Fruit fly (Drosophila melanogaster) whole organism, embryonic: ENCODE data around the gene RpS14a.

Experiments
- Asciz ChIP-seq: fragments of 200-800 bp; sonication (Bioruptor generic); optimal IDR thresholded peaks from 2 replicates; lab custom pipeline; 2017; ENCODE audit warnings: missing biosample characterization, mild to moderate bottlenecking, missing genetic modification characterization, missing genetic modification reagents
- Atf-2 ChIP-seq: fragments of 200-800 bp; sonication (Bioruptor generic); optimal IDR thresholded peaks from 2 replicates; lab custom pipeline; 2016; ENCODE audit warnings: missing biosample characterization, missing genetic modification characterization
- Blimp-1 ChIP-seq: fragments of 200-800 bp; sonication (Bioruptor generic); optimal IDR thresholded peaks from 3 replicates; lab custom pipeline; 2018; ENCODE audit warnings: missing biosample characterization, missing genetic modification characterization, mild to moderate bottlenecking, moderate library complexity, missing genetic modification reagents
- C15 ChIP-seq: fragments of 200-800 bp; sonication (Bioruptor generic); IDR thresholded peaks from 3 replicates; pipeline ENCODE4 v1.3.6; 2022; ENCODE audit warnings: missing biosample characterization, missing genetic modification characterization
- CG1024 ChIP-seq: fragments of 200-800 bp; sonication (Bioruptor generic); IDR thresholded peaks from 2 replicates; pipeline ENCODE4 v1.3.6; 2022; ENCODE audit warnings: missing biosample characterization, missing genetic modification characterization
- CG10267 ChIP-seq: fragments of 200-800 bp; sonication (Bioruptor generic); optimal IDR thresholded peaks from 2 replicates; lab custom pipeline; 2018; ENCODE audit warnings: missing biosample characterization, mild to moderate bottlenecking, missing genetic modification characterization, moderate library complexity
- CG1233 ChIP-seq: fragments of 200-800 bp; sonication (Bioruptor generic); optimal IDR thresholded peaks from 4 replicates; lab custom pipeline; 2018; ENCODE audit warnings: missing biosample characterization, mild to moderate bottlenecking, missing genetic modification characterization
- CG12769 ChIP-seq: fragments of 200-800 bp; sonication (Bioruptor generic); optimal IDR thresholded peaks from 2 replicates; lab custom pipeline; 2019; ENCODE audit warnings: missing biosample characterization, mild to moderate bottlenecking, missing genetic modification characterization, moderate library complexity
- CG13296 ChIP-seq: fragments of 200-800 bp; sonication (Bioruptor generic); optimal IDR thresholded peaks from 3 replicates; lab custom pipeline; 2018; ENCODE audit warnings: missing biosample characterization, mild to moderate bottlenecking, missing genetic modification characterization
- CG14050 ChIP-seq: fragments of 200-800 bp; sonication (Bioruptor generic); IDR thresholded peaks from 3 replicates; pipeline ENCODE4 v1.3.6; 2022; ENCODE audit warnings: missing biosample characterization, missing genetic modification characterization
- CG14441 ChIP-seq: fragments of 200-800 bp; sonication (Bioruptor generic); IDR thresholded peaks from 2 replicates; pipeline ENCODE4 v1.3.6; 2022; ENCODE audit warnings: missing biosample characterization, missing genetic modification characterization
- CG17361 ChIP-seq: fragments of 200-800 bp; sonication (Bioruptor generic); IDR thresholded peaks from 3 replicates; pipeline ENCODE4 v1.3.6; 2022; ENCODE audit warnings: missing biosample characterization, missing genetic modification characterization
- CG2120 ChIP-seq: fragments of 200-800 bp; sonication (Bioruptor generic); optimal IDR thresholded peaks from 3 replicates; lab custom pipeline; 2016; ENCODE audit warnings: missing biosample characterization, missing genetic modification characterization
- CG3163 ChIP-seq: fragments of 200-800 bp; sonication (Bioruptor generic); optimal IDR thresholded peaks from 3 replicates; lab custom pipeline; 2016; ENCODE audit warnings: missing biosample characterization, missing genetic modification characterization
- CG32532 ChIP-seq: fragments of 200-800 bp; sonication (Bioruptor generic); IDR thresholded peaks from 2 replicates; pipeline ENCODE4 v1.3.6; 2022; ENCODE audit warnings: missing biosample characterization, missing genetic modification characterization
- CG42726 ChIP-seq: fragments of 200-800 bp; sonication (Bioruptor generic); IDR thresholded peaks from 2 replicates; pipeline ENCODE4 v1.3.6; 2022; ENCODE audit warnings: missing biosample characterization, missing genetic modification characterization; ENCODE audit not compliant: partially characterized antibody
- CG4707 ChIP-seq: fragments of 200-800 bp; sonication (Bioruptor generic); optimal IDR thresholded peaks from 2 replicates; lab custom pipeline; 2018; ENCODE audit warnings: missing biosample characterization, mild to moderate bottlenecking, missing genetic modification characterization, moderate library complexity
- CG4854 ChIP-seq: fragments of 200-800 bp; sonication (Bioruptor generic); optimal IDR thresholded peaks from 2 replicates; lab custom pipeline; 2016; ENCODE audit warnings: missing biosample characterization, missing genetic modification characterization, inconsistent platforms
- CG8388 ChIP-seq: fragments of 200-800 bp; sonication (Bioruptor generic); optimal IDR thresholded peaks from 2 replicates; lab custom pipeline; 2019; ENCODE audit warnings: missing biosample characterization, mild to moderate bottlenecking, missing genetic modification characterization, moderate library complexity
- CG9215 ChIP-seq: fragments of 200-800 bp; sonication (Bioruptor generic); IDR thresholded peaks from 2 replicates; pipeline ENCODE4 v1.3.6; 2022; ENCODE audit warnings: missing biosample characterization, missing genetic modification characterization
- Dip2 ChIP-seq: fragments of 200-800 bp; sonication (Bioruptor generic); IDR thresholded peaks from 2 replicates; pipeline ENCODE4 v1.3.6; 2022; ENCODE audit warnings: missing biosample characterization, missing genetic modification characterization
- Dll ChIP-seq: fragments of 200-800 bp; sonication (Bioruptor generic); IDR thresholded peaks from 4 replicates; pipeline ENCODE4 v1.3.6; 2022; ENCODE audit warnings: missing biosample characterization, missing genetic modification characterization; ENCODE audit not compliant: partially characterized antibody
- Dp ChIP-seq: fragments of 200-800 bp; sonication (Bioruptor generic); optimal IDR thresholded peaks from 2 replicates; lab custom pipeline; 2018; ENCODE audit warnings: missing biosample characterization, mild to moderate bottlenecking, missing genetic modification characterization, moderate library complexity
- Dref ChIP-seq: fragments of 200-800 bp; sonication (Bioruptor generic); IDR thresholded peaks from 2 replicates; pipeline ENCODE4 v1.3.6; 2022; ENCODE audit warnings: missing biosample characterization, missing genetic modification characterization
- HLH4C ChIP-seq: fragments of 200-800 bp; sonication (Bioruptor generic); IDR thresholded peaks from 3 replicates; pipeline ENCODE4 v1.3.6; 2022; ENCODE audit warnings: missing biosample characterization, missing genetic modification characterization; ENCODE audit not compliant: partially characterized antibody
- HmgZ ChIP-seq: fragments of 200-800 bp; sonication (Bioruptor generic); optimal IDR thresholded peaks from 2 replicates; lab custom pipeline; 2018; ENCODE audit warnings: missing biosample characterization, mild to moderate bottlenecking, missing genetic modification characterization
- Hmr ChIP-seq: fragments of 200-800 bp; sonication (Bioruptor generic); optimal IDR thresholded peaks from 3 replicates; lab custom pipeline; 2017; ENCODE audit warnings: mild to moderate bottlenecking, missing biosample characterization, missing genetic modification reagents, missing genetic modification characterization
- Hmx ChIP-seq: fragments of 200-800 bp; sonication (Bioruptor generic); optimal IDR thresholded peaks from 2 replicates; lab custom pipeline; 2016; ENCODE audit warnings: missing biosample characterization, missing genetic modification characterization
- YL-1 ChIP-seq: fragments of 200-800 bp; sonication (Bioruptor generic); optimal IDR thresholded peaks from 3 replicates; lab custom pipeline; 2017; ENCODE audit warnings: missing biosample characterization, mild to moderate bottlenecking, missing genetic modification characterization
- abd-A ChIP-seq: fragments of 200-800 bp; sonication (Bioruptor generic); optimal IDR thresholded peaks from 3 replicates; lab custom pipeline; 2019; ENCODE audit warnings: missing biosample characterization, mild to moderate bottlenecking, missing genetic modification characterization, moderate library complexity
- al ChIP-seq: fragments of 200-800 bp; sonication (Bioruptor generic); IDR thresholded peaks from 2 replicates; pipeline ENCODE4 v1.3.6; 2022; ENCODE audit warnings: missing biosample characterization, missing genetic modification characterization
- amos ChIP-seq: fragments of 200-800 bp; sonication (Bioruptor generic); IDR thresholded peaks from 2 replicates; pipeline ENCODE4 v1.3.6; 2022; ENCODE audit warnings: missing biosample characterization, missing genetic modification characterization; ENCODE audit not compliant: partially characterized antibody
- az2 ChIP-seq: fragments of 200-800 bp; sonication (Bioruptor generic); optimal IDR thresholded peaks from 3 replicates; lab custom pipeline; 2016; ENCODE audit warnings: missing biosample characterization, missing genetic modification characterization
- bab2 ChIP-seq: fragments of 200-800 bp; sonication (Bioruptor generic); optimal IDR thresholded peaks from 2 replicates; lab custom pipeline; 2016; ENCODE audit warnings: missing biosample characterization, missing genetic modification characterization
- chif ChIP-seq, 2 experiments: fragments of 200-800 bp; sonication (Bioruptor generic); optimal IDR thresholded peaks; 3 replicates each; lab custom pipeline; 2016; ENCODE audit warnings: missing biosample characterization in 2 of 2, missing genetic modification characterization in 2 of 2
- da ChIP-seq: fragments of 200-800 bp; sonication (Bioruptor generic); optimal IDR thresholded peaks from 2 replicates; lab custom pipeline; 2016; ENCODE audit warnings: missing biosample characterization, missing genetic modification characterization
- emc ChIP-seq: fragments of 200-800 bp; sonication (Bioruptor generic); optimal IDR thresholded peaks from 2 replicates; lab custom pipeline; 2016; ENCODE audit warnings: missing biosample characterization, missing genetic modification characterization
- eve ChIP-seq, 2 experiments: fragments of >200 bp; optimal IDR thresholded peaks; 2 replicates each; lab custom pipeline; 2017; ENCODE audit warnings: missing biosample characterization in 2 of 2, missing genetic modification characterization in 2 of 2
- exex ChIP-seq: fragments of 200-800 bp; sonication (Bioruptor generic); optimal IDR thresholded peaks from 4 replicates; lab custom pipeline; 2018; ENCODE audit warnings: missing biosample characterization, mild to moderate bottlenecking, missing genetic modification characterization, moderate library complexity
- eyg ChIP-seq: fragments of 200-800 bp; sonication (Bioruptor generic); optimal IDR thresholded peaks from 3 replicates; lab custom pipeline; 2016; ENCODE audit warnings: missing biosample characterization, missing genetic modification characterization
- fru ChIP-seq: fragments of >200 bp; optimal IDR thresholded peaks from 2 replicates; lab custom pipeline; 2017
- grn ChIP-seq: fragments of 200-800 bp; sonication (Bioruptor generic); optimal IDR thresholded peaks from 3 replicates; lab custom pipeline; 2017; ENCODE audit warnings: missing biosample characterization, missing genetic modification characterization
- hbn ChIP-seq: fragments of 200-800 bp; sonication (Bioruptor generic); IDR thresholded peaks from 2 replicates; pipeline ENCODE4 v1.3.6; 2022; ENCODE audit warnings: missing biosample characterization, missing genetic modification characterization; ENCODE audit not compliant: partially characterized antibody
- lmd ChIP-seq: fragments of 200-800 bp; sonication (Bioruptor generic); IDR thresholded peaks from 2 replicates; pipeline ENCODE4 v1.3.6; 2022; ENCODE audit warnings: missing biosample characterization, missing genetic modification characterization
- lola ChIP-seq, 3 experiments: fragments of >200 bp in 2 of 3; fragments of 200-800 bp in 1 of 3; sonication (Bioruptor generic) in 1 of 3; optimal IDR thresholded peaks; 2 replicates each; lab custom pipeline; 2017 to 2019; ENCODE audit warnings: missing biosample characterization in 3 of 3, missing genetic modification characterization in 3 of 3, mild to moderate bottlenecking in 1 of 3, moderate library complexity in 1 of 3
- odd ChIP-seq: fragments of 200-800 bp; sonication (Bioruptor generic); optimal IDR thresholded peaks from 2 replicates; lab custom pipeline; 2017; ENCODE audit warnings: missing biosample characterization, mild to moderate bottlenecking, missing genetic modification characterization
- phol ChIP-seq: fragments of 200-800 bp; sonication (Bioruptor generic); optimal IDR thresholded peaks from 3 replicates; lab custom pipeline; 2018; ENCODE audit warnings: missing biosample characterization, mild to moderate bottlenecking, missing genetic modification characterization, moderate library complexity
- pros ChIP-seq: fragments of 200-800 bp; sonication (Bioruptor generic); optimal IDR thresholded peaks from 3 replicates; lab custom pipeline; 2019; ENCODE audit warnings: missing biosample characterization, mild to moderate bottlenecking, missing genetic modification characterization, moderate library complexity
- tap ChIP-seq: fragments of 200-800 bp; optimal IDR thresholded peaks from 3 replicates; lab custom pipeline; 2019; ENCODE audit warnings: missing biosample characterization, mild to moderate bottlenecking, missing genetic modification characterization, moderate library complexity
- wdn ChIP-seq: fragments of 200-800 bp; sonication (Bioruptor generic); IDR thresholded peaks from 2 replicates; pipeline ENCODE4 v1.3.6; 2022; ENCODE audit warnings: missing biosample characterization, missing genetic modification characterization
- zen2 ChIP-seq: fragments of 200-800 bp; sonication (Bioruptor generic); IDR thresholded peaks from 3 replicates; pipeline ENCODE4 v1.3.6; 2022; ENCODE audit warnings: missing biosample characterization, missing genetic modification characterization; ENCODE audit not compliant: partially characterized antibody
- zfh1 ChIP-seq: fragments of 200-800 bp; sonication (Bioruptor generic); IDR thresholded peaks from 3 replicates; pipeline ENCODE4 v1.3.6; 2022; ENCODE audit warnings: missing biosample characterization, missing genetic modification characterization

Gene RpS14a

dm6 chrX:7892539-7892899, 41.0 kb upstream of the RpS14a start (continued):
- TF ChIP-seq tap (tag; lab: Kevin White, UChicago), result no peak
- no peak for TF ChIP-seq Atf-2 (GFP tag; lab: Kevin White, UChicago)
- no peak for TF ChIP-seq CG9215
- TF ChIP-seq Blimp-1 (GFP tag; lab: Kevin White, UChicago), result no peak
- no peak for TF ChIP-seq hbn (GFP tag; lab: Robert Waterston, UW)
- no peak for TF ChIP-seq Dip2 (GFP tag; lab: Robert Waterston, UW)
- no peak for TF ChIP-seq odd (GFP tag; lab: Kevin White, UChicago)
- no peak for TF ChIP-seq CG32532 (GFP tag; lab: Robert Waterston, UW)
- no peak for TF ChIP-seq grn (GFP tag; lab: Kevin White, UChicago)
- peak; percentile 23 for TF ChIP-seq phol (tag; lab: Kevin White, UChicago)
- TF ChIP-seq CG10267 (tag; lab: Kevin White, UChicago), result peak; percentile 10
- TF ChIP-seq amos, result no peak
- no peak for TF ChIP-seq wdn
- TF ChIP-seq CG2120, result peak; percentile 14
- no peak for TF ChIP-seq Dll (GFP tag; lab: Robert Waterston, UW)
- no peak for TF ChIP-seq da (GFP tag; lab: Kevin White, UChicago)
- no peak for TF ChIP-seq CG4854 (GFP tag; lab: Kevin White, UChicago)
- TF ChIP-seq bab2 (GFP tag; lab: Kevin White, UChicago), result no peak
- no peak for TF ChIP-seq lmd (GFP tag; lab: Robert Waterston, UW)
- TF ChIP-seq al (GFP tag; lab: Robert Waterston, UW), result no peak
- TF ChIP-seq CG17361, result 0 out of 3 replicates have a peak, but pooled peaks have one; percentile 29
- TF ChIP-seq CG14441 (GFP tag; lab: Robert Waterston, UW), result no peak
- no peak for TF ChIP-seq pros (GFP tag; lab: Kevin White, UChicago)
- no peak for TF ChIP-seq fru (lab: Kevin White, UChicago)
- no peak for TF ChIP-seq CG42726 (GFP tag; lab: Robert Waterston, UW)
- TF ChIP-seq Hmx (GFP tag; lab: Kevin White, UChicago), result no peak
- peak in 1 of 3 experiments; percentile 47 for TF ChIP-seq lola (GFP tag; optimal IDR thresholded peaks at IDR 0.05; lab: Kevin White, UChicago)
- TF ChIP-seq CG1233 (GFP tag; lab: Kevin White, UChicago), result no peak
- no peak for TF ChIP-seq abd-A
- no peak for TF ChIP-seq HmgZ (tag; lab: Kevin White, UChicago)
- no peak for TF ChIP-seq CG12769 (tag; lab: Kevin White, UChicago)
- no peak for TF ChIP-seq eve (GFP tag; optimal IDR thresholded peaks at IDR 0.05; lab: Kevin White, UChicago)
- TF ChIP-seq Asciz, result no peak
- no peak for TF ChIP-seq Hmr
- no peak for TF ChIP-seq eyg (GFP tag; lab: Kevin White, UChicago)
- no peak for TF ChIP-seq CG4707
- TF ChIP-seq chif (GFP tag; optimal IDR thresholded peaks at IDR 0.05; lab: Kevin White, UChicago), result peak in 1 of 2 experiments; percentile 25
- no peak for TF ChIP-seq az2 (GFP tag; lab: Kevin White, UChicago)
- no peak for TF ChIP-seq Dref
- no peak for TF ChIP-seq CG14050 (GFP tag; lab: Robert Waterston, UW)
- TF ChIP-seq YL-1 (GFP tag; lab: Kevin White, UChicago), result no peak
- TF ChIP-seq CG3163 (GFP tag; lab: Kevin White, UChicago), result no peak
- no peak for TF ChIP-seq HLH4C
- no peak for TF ChIP-seq CG13296
- no peak for TF ChIP-seq C15 (GFP tag; lab: Robert Waterston, UW)
- no peak for TF ChIP-seq emc (GFP tag; lab: Kevin White, UChicago)
- no peak for TF ChIP-seq CG8388 (GFP tag; lab: Kevin White, UChicago)
- no peak for TF ChIP-seq CG1024 (GFP tag; lab: Robert Waterston, UW)
- TF ChIP-seq Dp (GFP tag; lab: Kevin White, UChicago), result no peak
- TF ChIP-seq zfh1 (GFP tag; lab: Robert Waterston, UW), result no peak
- TF ChIP-seq exex (tag; lab: Kevin White, UChicago), result no peak
- TF ChIP-seq zen2 (GFP tag; lab: Robert Waterston, UW), result no peak
